Worm (Caenorhabditis elegans): Measurements from ENCODE around the gene H01G02.4.

The H01G02.4 gene

ce11 chrIV:11809708-11810114 is 6.8 kb upstream of the H01G02.4 start (continued):
- TF ChIP-seq nfya-1 (tag; optimal IDR thresholded peaks at IDR 0.05; ENCODE audit: insufficient read depth) (peak; percentile 89), fkh-2 (tag; optimal IDR thresholded peaks at IDR 0.05) (no peak), ceh-16 (tag; optimal IDR thresholded peaks at IDR 0.05) (no peak), snpc-4 (tag; optimal IDR thresholded peaks at IDR 0.05) (peak; percentile 72), egl-5 (tag; optimal IDR thresholded peaks at IDR 0.05) (peak; percentile 74), tbx-2 (tag; optimal IDR thresholded peaks at IDR 0.05) (peak; percentile 14), ztf-4 (tag; optimal IDR thresholded peaks at IDR 0.05) (no peak)

DNA sequence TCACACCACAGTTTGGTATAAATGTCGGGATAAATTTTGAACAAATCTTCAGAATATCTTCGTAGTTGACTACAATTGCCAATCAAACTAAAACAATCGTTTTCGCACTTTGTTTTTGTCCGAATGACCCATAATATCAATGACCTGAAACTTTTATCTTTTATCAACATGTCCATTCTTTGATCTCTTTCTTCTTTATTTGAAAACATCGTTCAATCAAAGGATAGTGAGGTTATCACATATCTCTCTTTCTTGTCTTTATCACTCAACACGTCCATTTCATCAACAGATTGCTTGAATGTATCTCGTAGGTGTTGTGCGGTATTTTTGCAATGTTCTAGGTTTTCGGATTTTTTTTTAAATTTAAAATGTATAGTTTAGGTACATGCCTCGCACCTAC is 6.1 kb upstream of the H01G02.4 start:
- no peak for TF ChIP-seq fkh-2 (tag; optimal IDR thresholded peaks at IDR 0.05)
- no peak for TF ChIP-seq ceh-16 (tag; optimal IDR thresholded peaks at IDR 0.05)
- TF ChIP-seq ZK546.5 (tag; optimal IDR thresholded peaks at IDR 0.05): no peak
- no peak for TF ChIP-seq sea-2 (GFP tag; optimal IDR thresholded peaks at IDR 0.05)
- TF ChIP-seq nhr-43 (tag; optimal IDR thresholded peaks at IDR 0.05; ENCODE audit: poor library complexity, severe bottlenecking): peak; percentile 69
- no peak for TF ChIP-seq R02D3.7 (tag; optimal IDR thresholded peaks at IDR 0.05)
- no peak for TF ChIP-seq daf-12 (tag; optimal IDR thresholded peaks at IDR 0.05)
- no peak for TF ChIP-seq unc-62 (GFP tag; optimal IDR thresholded peaks at IDR 0.05)
- TF ChIP-seq lsy-12 (tag; optimal IDR thresholded peaks at IDR 0.05): no peak
- no peak for TF ChIP-seq ztf-4 (tag; optimal IDR thresholded peaks at IDR 0.05)
- TF ChIP-seq nhr-76 (tag; optimal IDR thresholded peaks at IDR 0.05): no peak
- no peak for TF ChIP-seq skn-1 (tag; optimal IDR thresholded peaks at IDR 0.05)
- peak; percentile 84 for TF ChIP-seq nhr-23 (tag; optimal IDR thresholded peaks at IDR 0.05)
- no peak for TF ChIP-seq lin-39 (tag; optimal IDR thresholded peaks at IDR 0.05)
- no peak for TF ChIP-seq elt-1 (tag; optimal IDR thresholded peaks at IDR 0.05)
- TF ChIP-seq mml-1 (tag; optimal IDR thresholded peaks at IDR 0.05): no peak
- TF ChIP-seq eor-1 (tag; optimal IDR thresholded peaks at IDR 0.05): no peak
- TF ChIP-seq hmg-11 (tag; optimal IDR thresholded peaks at IDR 0.05): no peak
- TF ChIP-seq nhr-25 (tag; optimal IDR thresholded peaks at IDR 0.05): peak; percentile 28
- TF ChIP-seq elt-3 (tag; optimal IDR thresholded peaks at IDR 0.05): peak in 2 of 3 experiments; percentile 42 to 67
- TF ChIP-seq fkh-10 (GFP tag; optimal IDR thresholded peaks at IDR 0.05): no peak

ce11 chrIV:11804053-11804452 is 1.1 kb upstream of the H01G02.4 start, which contains the start of gene H01G02.1:
TSS of gene H01G02.1 (minus strand) at chrIV:11804153.
- TF ChIP-seq unc-62 (GFP tag; optimal IDR thresholded peaks at IDR 0.05) (no peak), hmg-11 (tag; optimal IDR thresholded peaks at IDR 0.05) (no peak), pha-4 (tag; optimal IDR thresholded peaks at IDR 0.05) (no peak), nfya-1 (tag; optimal IDR thresholded peaks at IDR 0.05; ENCODE audit: insufficient read depth) (no peak), skn-1 (tag; optimal IDR thresholded peaks at IDR 0.05) (no peak), nhr-237 (tag; optimal IDR thresholded peaks at IDR 0.05) (no peak), fos-1 (tag; optimal IDR thresholded peaks at IDR 0.05) (no peak), nhr-43 (tag; optimal IDR thresholded peaks at IDR 0.05; ENCODE audit: poor library complexity, severe bottlenecking) (no peak)

- TF ChIP-seq sea-2 (GFP tag; optimal IDR thresholded peaks at IDR 0.05): no peak
- no peak for TF ChIP-seq nhr-77 (tag; optimal IDR thresholded peaks at IDR 0.05)
- no peak for TF ChIP-seq elt-3 (tag; optimal IDR thresholded peaks at IDR 0.05)
- no peak for TF ChIP-seq skn-1 (tag; optimal IDR thresholded peaks at IDR 0.05)
- no peak for TF ChIP-seq ZK546.5 (tag; optimal IDR thresholded peaks at IDR 0.05)
- TF ChIP-seq jun-1 (tag; optimal IDR thresholded peaks at IDR 0.05): no peak
- no peak for TF ChIP-seq fos-1 (tag; optimal IDR thresholded peaks at IDR 0.05)
- TF ChIP-seq nhr-237 (tag; optimal IDR thresholded peaks at IDR 0.05): no peak
- no peak for TF ChIP-seq unc-39 (tag; optimal IDR thresholded peaks at IDR 0.05)
- TF ChIP-seq daf-12 (tag; optimal IDR thresholded peaks at IDR 0.05): no peak
- no peak for TF ChIP-seq fkh-10 (GFP tag; optimal IDR thresholded peaks at IDR 0.05)
- no peak for TF ChIP-seq ceh-82 (tag; optimal IDR thresholded peaks at IDR 0.05)
- TF ChIP-seq elt-1 (tag; optimal IDR thresholded peaks at IDR 0.05): no peak
- TF ChIP-seq lin-39 (tag; optimal IDR thresholded peaks at IDR 0.05): no peak
These were observed 1.9 kb downstream of the H01G02.4 start, which contains the start of gene dyf-18 for ce11 chrIV:11801078-11801477. TSS of gene dyf-18 (minus strand) at chrIV:11801178.

ce11 chrIV:11799240-11799639 is 3.7 kb downstream of the H01G02.4 start:
- TF ChIP-seq ztf-11 (tag; optimal IDR thresholded peaks at IDR 0.05): no peak
- TF ChIP-seq egl-5 (tag; optimal IDR thresholded peaks at IDR 0.05): peak; percentile 69
- no peak for TF ChIP-seq skn-1 (tag; optimal IDR thresholded peaks at IDR 0.05)
